Fruit fly (Drosophila melanogaster): ENCODE results near the gene Tsp86D.

Gene Tsp86D

dm6 chr3R:10881824-10882559, 13.5 kb downstream of the Tsp86D start, which contains the start of gene Tpc1 (continued):
- TF ChIP-seq CG13424 (tag; optimal IDR thresholded peaks at IDR 0.05) (peak; percentile 41), CG2889 (GFP tag; IDR thresholded peaks at IDR 0.05) (no peak), Awh (GFP tag; IDR thresholded peaks at IDR 0.05) (no peak), dmrt99B (tag; optimal IDR thresholded peaks at IDR 0.05) (no peak), jumu (GFP tag; optimal IDR thresholded peaks at IDR 0.05) (no peak), CG5245 (GFP tag; optimal IDR thresholded peaks at IDR 0.05) (no peak), aop (GFP tag; IDR thresholded peaks at IDR 0.05) (no peak), CG34224 (GFP tag; IDR thresholded peaks at IDR 0.05; ENCODE audit: partially characterized antibody) (peak; percentile 91), CG13287 (GFP tag; IDR thresholded peaks at IDR 0.05; ENCODE audit: partially characterized antibody) (peak; percentile 92), CG10147 (GFP tag; optimal IDR thresholded peaks at IDR 0.05) (peak; percentile 46), HHEX (GFP tag; optimal IDR thresholded peaks at IDR 0.05) (no peak), Dip3 (GFP tag; optimal IDR thresholded peaks at IDR 0.05) (peak; percentile 40), pita (GFP tag; optimal IDR thresholded peaks at IDR 0.05) (no peak), CG10321 (GFP tag; IDR thresholded peaks at IDR 0.05) (no peak), sim (GFP tag; IDR thresholded peaks at IDR 0.05) (no peak), Stat92E (GFP tag; optimal IDR thresholded peaks at IDR 0.05) (peak in 1 of 3 experiments; percentile 54), CG7928 (GFP tag; optimal IDR thresholded peaks at IDR 0.05) (no peak), shn (GFP tag; optimal IDR thresholded peaks at IDR 0.05) (peak; percentile 10), luna (GFP tag; optimal IDR thresholded peaks at IDR 0.05) (peak; percentile 48), Chrac-16 (GFP tag; optimal IDR thresholded peaks at IDR 0.05) (peak; percentile 24), Mes4 (GFP tag; optimal IDR thresholded peaks at IDR 0.05) (no peak), CG6813 (GFP tag; optimal IDR thresholded peaks at IDR 0.05) (no peak), CG17802 (tag; optimal IDR thresholded peaks at IDR 0.05) (no peak), btn (GFP tag; optimal IDR thresholded peaks at IDR 0.05) (no peak), CG1647 (GFP tag; optimal IDR thresholded peaks at IDR 0.05) (peak; percentile 9), CG4730 (GFP tag; IDR thresholded peaks at IDR 0.05) (no peak), B-H1 (GFP tag; IDR thresholded peaks at IDR 0.05) (no peak), Atf3 (GFP tag; optimal IDR thresholded peaks at IDR 0.05) (peak; percentile 13), klu (GFP tag; IDR thresholded peaks at IDR 0.05) (no peak), Sry-δ (GFP tag; optimal IDR thresholded peaks at IDR 0.05) (peak; percentile 88), CG14860 (GFP tag; IDR thresholded peaks at IDR 0.05; ENCODE audit: partially characterized antibody) (peak; percentile 68; the same call in 2 of the 3 replicates), CG15601 (tag; optimal IDR thresholded peaks at IDR 0.05) (peak; percentile 48), grn (GFP tag; optimal IDR thresholded peaks at IDR 0.05) (no peak), CG14667 (GFP tag; IDR thresholded peaks at IDR 0.05) (no peak), ap (GFP tag; IDR thresholded peaks at IDR 0.05) (no peak), CG1792 (GFP tag; optimal IDR thresholded peaks at IDR 0.05) (no peak), corto (GFP tag; optimal IDR thresholded peaks at IDR 0.05) (no peak), fd64A (GFP tag; optimal IDR thresholded peaks at IDR 0.05) (no peak), ewg (GFP tag; optimal IDR thresholded peaks at IDR 0.05) (no peak), dpn (GFP tag; optimal IDR thresholded peaks at IDR 0.05) (peak; percentile 16 to 44), rib (GFP tag; IDR thresholded peaks at IDR 0.05) (no peak), CG3065 (GFP tag; optimal IDR thresholded peaks at IDR 0.05) (no peak), CG2199 (GFP tag; IDR thresholded peaks at IDR 0.05) (no peak), Dll (GFP tag; IDR thresholded peaks at IDR 0.05; ENCODE audit: partially characterized antibody) (peak; percentile 98), Dad (GFP tag; optimal IDR thresholded peaks at IDR 0.05) (peak; percentile 29), CG7271 (tag; optimal IDR thresholded peaks at IDR 0.05) (no peak), jing (GFP tag; optimal IDR thresholded peaks at IDR 0.05) (no peak), chinmo (GFP tag; IDR thresholded peaks at IDR 0.05; ENCODE audit: partially characterized antibody) (peak; percentile 96), da (GFP tag; optimal IDR thresholded peaks at IDR 0.05) (no peak), CoRest (tag; optimal IDR thresholded peaks at IDR 0.05) (peak; percentile 62)

Measured in whole organism, embryonic.